Worm (Caenorhabditis elegans) whole organism, L3 larva: ENCODE measurements around the gene F27B10.1.

Experiments
- daf-12 ChIP-seq: fragments of 150-350 bp; optimal IDR thresholded peaks from 2 replicates; lab custom pipeline; 2014; ENCODE audit warnings: missing biosample characterization, missing genetic modification reagents, missing genetic modification characterization
- elt-1 ChIP-seq: fragments of 150-350 bp; optimal IDR thresholded peaks from 2 replicates; lab custom pipeline; 2014; ENCODE audit warnings: missing biosample characterization, missing genetic modification characterization
- fkh-10 ChIP-seq: sonication (generic microtip); optimal IDR thresholded peaks from 2 replicates; lab custom pipeline; 2017; ENCODE audit warnings: missing biosample characterization, missing genetic modification reagents, missing genetic modification characterization
- fos-1 ChIP-seq: fragments of 150-350 bp; optimal IDR thresholded peaks from 2 replicates; lab custom pipeline; 2014; ENCODE audit warnings: missing biosample characterization, missing genetic modification characterization
- hmg-11 ChIP-seq: sonication (generic microtip); optimal IDR thresholded peaks from 2 replicates; lab custom pipeline; 2016; ENCODE audit warnings: missing genetic modification characterization, missing compliant biosample characterization
- lin-39 ChIP-seq: fragments of 150-350 bp; optimal IDR thresholded peaks from 2 replicates; lab custom pipeline; 2018; ENCODE audit warnings: missing biosample characterization, missing genetic modification reagents, missing genetic modification characterization
- nhr-23 ChIP-seq: fragments of 150-350 bp; optimal IDR thresholded peaks from 2 replicates; lab custom pipeline; 2014; ENCODE audit warnings: missing biosample characterization, missing genetic modification reagents, missing genetic modification characterization
- nhr-237 ChIP-seq: fragments of 150-350 bp; optimal IDR thresholded peaks from 2 replicates; lab custom pipeline; 2014; ENCODE audit warnings: missing biosample characterization, missing genetic modification characterization
- nhr-43 ChIP-seq: sonication (generic microtip); optimal IDR thresholded peaks from 2 replicates; lab custom pipeline; 2016; ENCODE audit warnings: mild to moderate bottlenecking, missing genetic modification characterization, missing compliant biosample characterization; ENCODE audit not compliant: poor library complexity, severe bottlenecking
- nhr-77 ChIP-seq: fragments of 150-350 bp; optimal IDR thresholded peaks from 2 replicates; lab custom pipeline; 2014; ENCODE audit warnings: missing biosample characterization, missing genetic modification characterization
- unc-62 ChIP-seq: fragments of 150-350 bp; sonication (generic microtip); optimal IDR thresholded peaks from 4 replicates; lab custom pipeline; 2014; ENCODE audit warnings: missing biosample characterization, missing genetic modification reagents, missing genetic modification characterization
- zag-1 ChIP-seq: fragments of 150-350 bp; optimal IDR thresholded peaks from 2 replicates; lab custom pipeline; 2014; ENCODE audit warnings: missing biosample characterization, missing genetic modification characterization
- ztf-11 ChIP-seq: fragments of 150-350 bp; optimal IDR thresholded peaks from 2 replicates; lab custom pipeline; 2014; ENCODE audit warnings: missing biosample characterization, missing genetic modification characterization

ce11 chrV:7096129-7096730, 23.8 kb downstream of the F27B10.1 start:
- TF ChIP-seq zag-1 (tag; lab: Kevin White, UChicago) = no peak
- TF ChIP-seq nhr-23 (tag; lab: Kevin White, UChicago) = no peak
- no peak for TF ChIP-seq hmg-11 (tag; lab: Kevin White, UChicago)
- TF ChIP-seq fos-1 (tag; lab: Kevin White, UChicago) = no peak
- TF ChIP-seq unc-62 (GFP tag; lab: Kevin White, UChicago) = no peak
- no peak for TF ChIP-seq fkh-10 (GFP tag; lab: Kevin White, UChicago)
- TF ChIP-seq nhr-237 (tag; lab: Kevin White, UChicago) = no peak
- TF ChIP-seq daf-12 (tag; lab: Kevin White, UChicago) = no peak
- no peak for TF ChIP-seq nhr-43 (tag; lab: Kevin White, UChicago)
- no peak for TF ChIP-seq ztf-11 (tag; lab: Kevin White, UChicago)
- no peak for TF ChIP-seq lin-39 (tag; lab: Kevin White, UChicago)
- no peak for TF ChIP-seq nhr-77 (tag; lab: Kevin White, UChicago)
- no peak for TF ChIP-seq elt-1
